Fruit fly (Drosophila melanogaster) whole organism, embryonic: ENCODE results near the gene CG15412.

Experiments used
- ATbp ChIP-seq: fragments of 200-800 bp; sonication (Bioruptor generic); optimal IDR thresholded peaks from 2 replicates; lab custom pipeline; 2017; ENCODE audit warnings: missing biosample characterization, mild to moderate bottlenecking, missing genetic modification characterization, missing genetic modification reagents
- Asciz ChIP-seq: fragments of 200-800 bp; sonication (Bioruptor generic); optimal IDR thresholded peaks from 2 replicates; lab custom pipeline; 2017; ENCODE audit warnings: missing biosample characterization, mild to moderate bottlenecking, missing genetic modification characterization, missing genetic modification reagents
- Blimp-1 ChIP-seq: fragments of 200-800 bp; sonication (Bioruptor generic); optimal IDR thresholded peaks from 3 replicates; lab custom pipeline; 2018; ENCODE audit warnings: missing biosample characterization, missing genetic modification characterization, mild to moderate bottlenecking, moderate library complexity, missing genetic modification reagents
- CG11456 ChIP-seq: fragments of 200-800 bp; sonication (Bioruptor generic); IDR thresholded peaks from 3 replicates; pipeline ENCODE4 v1.3.6; 2022; ENCODE audit warnings: missing biosample characterization, missing genetic modification characterization
- CG13894 ChIP-seq: fragments of 200-800 bp; sonication (Bioruptor generic); optimal IDR thresholded peaks from 3 replicates; lab custom pipeline; 2018; ENCODE audit warnings: missing biosample characterization, mild to moderate bottlenecking, missing genetic modification characterization, moderate library complexity
- CG15601 ChIP-seq: fragments of 200-800 bp; sonication (Bioruptor generic); optimal IDR thresholded peaks from 3 replicates; lab custom pipeline; 2019; ENCODE audit warnings: missing biosample characterization, mild to moderate bottlenecking, missing genetic modification characterization, moderate library complexity
- CG1603 ChIP-seq: fragments of 200-800 bp; sonication (Bioruptor generic); optimal IDR thresholded peaks from 2 replicates; lab custom pipeline; 2019; ENCODE audit warnings: missing biosample characterization, mild to moderate bottlenecking, missing genetic modification characterization, moderate library complexity
- CG17361 ChIP-seq: fragments of 200-800 bp; sonication (Bioruptor generic); IDR thresholded peaks from 3 replicates; pipeline ENCODE4 v1.3.6; 2022; ENCODE audit warnings: missing biosample characterization, missing genetic modification characterization
- CG17385 ChIP-seq: fragments of 200-800 bp; sonication (Bioruptor generic); optimal IDR thresholded peaks from 3 replicates; lab custom pipeline; 2018; ENCODE audit warnings: missing biosample characterization, mild to moderate bottlenecking, missing genetic modification characterization
- CG18262 ChIP-seq: fragments of 200-800 bp; optimal IDR thresholded peaks from 3 replicates; lab custom pipeline; 2019; ENCODE audit warnings: missing biosample characterization, mild to moderate bottlenecking, missing genetic modification characterization, moderate library complexity
- CG1832 ChIP-seq: fragments of 200-800 bp; sonication (Bioruptor generic); optimal IDR thresholded peaks from 2 replicates; lab custom pipeline; 2017; ENCODE audit warnings: missing biosample characterization, mild to moderate bottlenecking, missing genetic modification characterization, inconsistent platforms
- CG18599 ChIP-seq: fragments of 200-800 bp; sonication (Bioruptor generic); optimal IDR thresholded peaks from 3 replicates; lab custom pipeline; 2017; ENCODE audit warnings: missing biosample characterization, missing genetic modification characterization, mild to moderate bottlenecking, moderate library complexity, missing genetic modification reagents
- CG2202 ChIP-seq: fragments of 200-800 bp; sonication (Bioruptor generic); optimal IDR thresholded peaks from 2 replicates; lab custom pipeline; 2018; ENCODE audit warnings: missing biosample characterization, mild to moderate bottlenecking, missing genetic modification characterization
- CG2678 ChIP-seq: fragments of 200-800 bp; sonication (Bioruptor generic); optimal IDR thresholded peaks from 3 replicates; lab custom pipeline; 2019; ENCODE audit warnings: missing biosample characterization, mild to moderate bottlenecking, missing genetic modification characterization, moderate library complexity
- CG2712 ChIP-seq: fragments of 200-800 bp; optimal IDR thresholded peaks from 3 replicates; lab custom pipeline; 2019; ENCODE audit warnings: missing biosample characterization, mild to moderate bottlenecking, missing genetic modification characterization, moderate library complexity
- CG2875 ChIP-seq: fragments of 200-800 bp; sonication (Bioruptor generic); optimal IDR thresholded peaks from 2 replicates; lab custom pipeline; 2017; ENCODE audit warnings: missing biosample characterization, mild to moderate bottlenecking, missing genetic modification characterization, missing genetic modification reagents
- CG31224 ChIP-seq: fragments of 200-800 bp; sonication (Bioruptor generic); IDR thresholded peaks from 2 replicates; pipeline ENCODE4 v1.3.6; 2022; ENCODE audit warnings: missing biosample characterization, missing genetic modification characterization
- CG3407 ChIP-seq: fragments of 200-800 bp; sonication (Bioruptor generic); optimal IDR thresholded peaks from 2 replicates; lab custom pipeline; 2018; ENCODE audit warnings: missing biosample characterization, mild to moderate bottlenecking, missing genetic modification characterization
- CG4360 ChIP-seq: fragments of 200-800 bp; sonication (Bioruptor generic); IDR thresholded peaks from 2 replicates; pipeline ENCODE4 v1.3.6; 2022; ENCODE audit warnings: missing biosample characterization, missing genetic modification characterization
- CG6689 ChIP-seq: fragments of 200-800 bp; sonication (Bioruptor generic); IDR thresholded peaks from 2 replicates; pipeline ENCODE4 v1.3.6; 2022; ENCODE audit warnings: missing biosample characterization, missing genetic modification characterization
- CG6813 ChIP-seq: fragments of 200-800 bp; sonication (Bioruptor generic); optimal IDR thresholded peaks from 2 replicates; lab custom pipeline; 2017; ENCODE audit warnings: missing biosample characterization, missing genetic modification characterization, mild to moderate bottlenecking, moderate library complexity, missing genetic modification reagents
- Dbx ChIP-seq: fragments of 200-800 bp; sonication (Bioruptor generic); IDR thresholded peaks from 3 replicates; pipeline ENCODE4 v1.3.6; 2022; ENCODE audit warnings: missing biosample characterization, missing genetic modification characterization
- Drgx ChIP-seq: fragments of 200-800 bp; sonication (Bioruptor generic); IDR thresholded peaks from 2 replicates; pipeline ENCODE4 v1.3.6; 2022; ENCODE audit warnings: missing biosample characterization, missing genetic modification characterization
- Ets65A ChIP-seq: fragments of 200-800 bp; sonication (Bioruptor generic); peaks from one replicate; lab custom pipeline; 2016; ENCODE audit warnings: missing biosample characterization, missing genetic modification characterization
- Nf-YA ChIP-seq: fragments of 200-800 bp; sonication (Bioruptor generic); IDR thresholded peaks from 2 replicates; pipeline ENCODE4 v1.3.6; 2022; ENCODE audit warnings: missing biosample characterization, missing genetic modification characterization
- Sox102F ChIP-seq: fragments of 200-800 bp; sonication (Bioruptor generic); optimal IDR thresholded peaks from 2 replicates; lab custom pipeline; 2018; ENCODE audit warnings: missing biosample characterization, mild to moderate bottlenecking, missing genetic modification characterization, moderate library complexity
- Xrp1 ChIP-seq: fragments of 200-800 bp; sonication (Bioruptor generic); IDR thresholded peaks from 2 replicates; pipeline ENCODE4 v1.3.6; 2022; ENCODE audit warnings: missing biosample characterization, missing genetic modification characterization
- ap ChIP-seq: fragments of 200-800 bp; sonication (Bioruptor generic); IDR thresholded peaks from 2 replicates; pipeline ENCODE4 v1.3.6; 2022; ENCODE audit warnings: missing biosample characterization, missing genetic modification characterization
- bsh ChIP-seq, 2 experiments: fragments of 200-800 bp; sonication (Bioruptor generic); optimal IDR thresholded peaks; 2 replicates each; lab custom pipeline; 2017 to 2018; ENCODE audit warnings: mild to moderate bottlenecking in 2 of 2, missing biosample characterization in 2 of 2, missing genetic modification characterization in 2 of 2, moderate library complexity in 1 of 2
- ci ChIP-seq: fragments of 200-800 bp; sonication (Bioruptor generic); IDR thresholded peaks from 3 replicates; pipeline ENCODE4 v1.3.6; 2022; ENCODE audit warnings: missing biosample characterization, missing genetic modification characterization
- cwo ChIP-seq: fragments of 200-800 bp; sonication (Bioruptor generic); optimal IDR thresholded peaks from 3 replicates; lab custom pipeline; 2017; ENCODE audit warnings: missing biosample characterization, missing genetic modification characterization, mild to moderate bottlenecking, moderate library complexity, missing genetic modification reagents
- dpn ChIP-seq, 2 experiments: fragments of 200-800 bp; sonication (Bioruptor generic); optimal IDR thresholded peaks; 3 replicates each; lab custom pipeline; 2016; ENCODE audit warnings: missing biosample characterization in 2 of 2, missing genetic modification characterization in 2 of 2
- fd64A ChIP-seq: fragments of 200-800 bp; sonication (Bioruptor generic); optimal IDR thresholded peaks from 3 replicates; lab custom pipeline; 2018; ENCODE audit warnings: missing biosample characterization, mild to moderate bottlenecking, missing genetic modification characterization
- gce ChIP-seq: fragments of 200-800 bp; sonication (Bioruptor generic); IDR thresholded peaks from 3 replicates; pipeline ENCODE4 v1.3.6; 2022; ENCODE audit warnings: missing biosample characterization, missing genetic modification characterization
- gem ChIP-seq: fragments of 200-800 bp; sonication (Bioruptor generic); optimal IDR thresholded peaks from 2 replicates; lab custom pipeline; 2019; ENCODE audit warnings: missing biosample characterization, mild to moderate bottlenecking, missing genetic modification characterization, moderate library complexity
- kni ChIP-seq: fragments of 200-800 bp; sonication (Bioruptor generic); optimal IDR thresholded peaks from 3 replicates; lab custom pipeline; 2017; ENCODE audit warnings: mild to moderate bottlenecking, missing biosample characterization, missing genetic modification reagents, missing genetic modification characterization
- lmd ChIP-seq: fragments of 200-800 bp; sonication (Bioruptor generic); IDR thresholded peaks from 2 replicates; pipeline ENCODE4 v1.3.6; 2022; ENCODE audit warnings: missing biosample characterization, missing genetic modification characterization
- lola ChIP-seq, 3 experiments: fragments of >200 bp in 2 of 3; fragments of 200-800 bp in 1 of 3; sonication (Bioruptor generic) in 1 of 3; optimal IDR thresholded peaks; 2 replicates each; lab custom pipeline; 2017 to 2019; ENCODE audit warnings: missing biosample characterization in 3 of 3, missing genetic modification characterization in 3 of 3, mild to moderate bottlenecking in 1 of 3, moderate library complexity in 1 of 3
- nom ChIP-seq: fragments of 200-800 bp; sonication (Bioruptor generic); optimal IDR thresholded peaks from 2 replicates; lab custom pipeline; 2017; ENCODE audit warnings: missing biosample characterization, missing genetic modification characterization, mild to moderate bottlenecking, moderate library complexity, missing genetic modification reagents
- phol ChIP-seq: fragments of 200-800 bp; sonication (Bioruptor generic); optimal IDR thresholded peaks from 3 replicates; lab custom pipeline; 2018; ENCODE audit warnings: missing biosample characterization, mild to moderate bottlenecking, missing genetic modification characterization, moderate library complexity
- prd ChIP-seq, 3 experiments: fragments of >200 bp in 2 of 3; fragments of 200-800 bp in 1 of 3; sonication (Bioruptor generic) in 1 of 3; optimal IDR thresholded peaks in 2 of 3; IDR thresholded peaks in 1 of 3; 2 replicates in 2 of 3; 3 replicates in 1 of 3; pipeline versions ENCODE4 v1.3.6 to Lab custom; 2017 to 2022; ENCODE audit warnings: missing biosample characterization in 1 of 3, missing genetic modification characterization in 1 of 3
- repo ChIP-seq: fragments of 200-800 bp; sonication (Bioruptor generic); optimal IDR thresholded peaks from 2 replicates; lab custom pipeline; 2016; ENCODE audit warnings: missing biosample characterization, missing genetic modification characterization
- salm ChIP-seq: fragments of 200-800 bp; sonication (Bioruptor generic); optimal IDR thresholded peaks from 2 replicates; lab custom pipeline; 2018; ENCODE audit warnings: missing biosample characterization, mild to moderate bottlenecking, missing genetic modification characterization
- sc ChIP-seq, 3 experiments: fragments of >200 bp in 2 of 3; fragments of 200-800 bp in 1 of 3; sonication (Bioruptor generic) in 1 of 3; optimal IDR thresholded peaks; 2 replicates in 2 of 3; 3 replicates in 1 of 3; lab custom pipeline; 2017; ENCODE audit warnings: mild to moderate bottlenecking in 1 of 3, missing biosample characterization in 1 of 3, missing genetic modification characterization in 1 of 3, missing genetic modification reagents in 1 of 3
- sens-2 ChIP-seq: fragments of 200-800 bp; sonication (Bioruptor generic); IDR thresholded peaks from 2 replicates; pipeline ENCODE4 v1.3.6; 2022; ENCODE audit warnings: missing biosample characterization, missing genetic modification characterization
- sqz ChIP-seq: fragments of 200-800 bp; sonication (Bioruptor generic); optimal IDR thresholded peaks from 3 replicates; lab custom pipeline; 2018; ENCODE audit warnings: missing biosample characterization, mild to moderate bottlenecking, missing genetic modification characterization

The CG15412 gene

dm6 chr2L:3345763-3346482, 29.6 kb downstream of the CG15412 start:
- TF ChIP-seq Dbx (GFP tag; lab: Robert Waterston, UW) (0 out of 3 replicates have a peak, but pooled peaks have one; percentile 23), ci (GFP tag; lab: Robert Waterston, UW) (peak; percentile 60; the same call in 1 of the 3 replicates), cwo (GFP tag; lab: Kevin White, UChicago) (peak; percentile 52), phol (tag; lab: Kevin White, UChicago) (no peak), CG17385 (peak; percentile 61), ap (GFP tag; lab: Robert Waterston, UW) (0 out of 2 replicates have a peak, but pooled peaks have one; percentile 30), CG3407 (peak; percentile 11), sc (optimal IDR thresholded peaks at IDR 0.05; lab: Kevin White, UChicago) (no peak), sc (GFP tag; optimal IDR thresholded peaks at IDR 0.05; lab: Kevin White, UChicago) (no peak), CG18262 (tag; lab: Kevin White, UChicago) (peak; percentile 1), salm (no peak), CG6689 (GFP tag; lab: Robert Waterston, UW) (0 out of 2 replicates have a peak, but pooled peaks have one; percentile 21), lmd (GFP tag; lab: Robert Waterston, UW) (no peak), Drgx (GFP tag; lab: Robert Waterston, UW) (peak; percentile 80), CG1603 (peak; percentile 28), Nf-YA (no peak), repo (GFP tag; lab: Kevin White, UChicago) (no peak), CG17361 (GFP tag; lab: Robert Waterston, UW) (0 out of 3 replicates have a peak, but pooled peaks have one; percentile 13), CG2202 (peak; percentile 7), ATbp (GFP tag; lab: Kevin White, UChicago) (peak; percentile 66), CG2678 (peak; percentile 6), CG1832 (GFP tag; lab: Kevin White, UChicago) (peak; percentile 20), fd64A (GFP tag; lab: Kevin White, UChicago) (peak; percentile 25), CG13894 (no peak), bsh (GFP tag; optimal IDR thresholded peaks at IDR 0.05; lab: Kevin White, UChicago) (peak; percentile 54 to 69), Ets65A (peak; percentile 68), CG2875 (GFP tag; lab: Kevin White, UChicago) (peak; percentile 13), nom (GFP tag; lab: Kevin White, UChicago) (peak; percentile 8), lola (GFP tag; optimal IDR thresholded peaks at IDR 0.05; lab: Kevin White, UChicago) (peak in 1 of 3 experiments; percentile 14), CG6813 (GFP tag; lab: Kevin White, UChicago) (peak; percentile 16), CG4360 (GFP tag; lab: Robert Waterston, UW) (peak; percentile 41), gce (no peak), CG2712 (tag; lab: Kevin White, UChicago) (peak; percentile 19), sqz (GFP tag; lab: Kevin White, UChicago) (peak; percentile 58), CG15601 (no peak), Asciz (GFP tag; lab: Kevin White, UChicago) (peak; percentile 12), CG11456 (0 out of 3 replicates have a peak, but pooled peaks have one; percentile 5), dpn (GFP tag; optimal IDR thresholded peaks at IDR 0.05; lab: Kevin White, UChicago) (peak in 1 of 2 experiments; percentile 13), sens-2 (GFP tag; lab: Robert Waterston, UW) (no peak), Xrp1 (GFP tag; lab: Robert Waterston, UW) (peak; percentile 40; the same call in 1 of the 2 replicates), CG31224 (GFP tag; lab: Robert Waterston, UW) (0 out of 2 replicates have a peak, but pooled peaks have one; percentile 20), CG18599 (peak; percentile 5), Sox102F (GFP tag; lab: Kevin White, UChicago) (no peak), Blimp-1 (peak; percentile 81), gem (tag; lab: Kevin White, UChicago) (peak; percentile 11), kni (GFP tag; lab: Kevin White, UChicago) (peak; percentile 3), prd (optimal IDR thresholded peaks at IDR 0.05; lab: Kevin White, UChicago) (no peak), prd (GFP tag; IDR thresholded peaks at IDR 0.05; lab: Robert Waterston, UW) (peak; percentile 42; the same call in 1 of the 3 replicates)
